Fruit fly (Drosophila melanogaster): ENCODE results near the gene Gba1b.

Gba1b gene

DNA sequence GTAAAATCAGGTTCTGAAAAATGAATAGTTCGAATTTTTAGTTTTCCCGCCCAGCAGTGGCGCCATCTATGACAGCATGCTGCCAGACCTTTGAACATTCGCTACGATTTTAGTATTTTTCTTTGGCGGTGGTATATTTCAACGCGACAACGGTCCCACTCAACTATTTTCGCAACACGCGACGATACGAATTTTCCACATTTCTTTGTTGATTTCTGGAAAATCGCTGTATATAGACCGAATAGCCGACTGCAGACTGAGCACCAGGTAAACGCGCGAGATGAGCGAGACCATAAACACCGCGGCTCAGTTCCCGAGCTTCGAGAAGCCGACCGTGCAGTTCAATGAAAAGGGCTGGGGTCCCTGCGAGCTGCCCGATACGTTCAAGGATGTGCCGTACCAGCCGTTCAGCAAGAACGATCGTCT lies 24.7 kb upstream of the Gba1b start, which contains the start of gene eIF3d1 (continued):
- TF ChIP-seq Blimp-1 (GFP tag; optimal IDR thresholded peaks at IDR 0.05) (no peak), CG1832 (GFP tag; optimal IDR thresholded peaks at IDR 0.05) (no peak), kni (GFP tag; optimal IDR thresholded peaks at IDR 0.05) (peak; percentile 90), dmrt99B (tag; optimal IDR thresholded peaks at IDR 0.05) (no peak), kay (GFP tag; optimal IDR thresholded peaks at IDR 0.05) (no peak), CkIIα-i1 (GFP tag; IDR thresholded peaks at IDR 0.05) (no peak), otp (GFP tag; IDR thresholded peaks at IDR 0.05) (no peak), CG4730 (GFP tag; IDR thresholded peaks at IDR 0.05) (no peak), zen (tag; optimal IDR thresholded peaks at IDR 0.05) (no peak), cas (GFP tag; IDR thresholded peaks at IDR 0.05) (no peak), H2.0 (GFP tag; IDR thresholded peaks at IDR 0.05) (no peak), CG13287 (GFP tag; IDR thresholded peaks at IDR 0.05; ENCODE audit: partially characterized antibody) (peak; percentile 37; the same call in 1 of the 2 replicates), CG3163 (GFP tag; optimal IDR thresholded peaks at IDR 0.05) (peak; percentile 36), ab (GFP tag; optimal IDR thresholded peaks at IDR 0.05) (no peak), C15 (GFP tag; IDR thresholded peaks at IDR 0.05) (no peak), CG17328 (GFP tag; IDR thresholded peaks at IDR 0.05) (no peak), shn (GFP tag; optimal IDR thresholded peaks at IDR 0.05) (no peak), CG6254 (GFP tag; optimal IDR thresholded peaks at IDR 0.05) (no peak), ase (GFP tag; IDR thresholded peaks at IDR 0.05) (no peak), prd (optimal IDR thresholded peaks at IDR 0.05) (no peak), prd (GFP tag; IDR thresholded peaks at IDR 0.05) (no peak), lab (GFP tag; optimal IDR thresholded peaks at IDR 0.05) (no peak), pzg (GFP tag; optimal IDR thresholded peaks at IDR 0.05) (peak; percentile 95), Nf-YA (GFP tag; IDR thresholded peaks at IDR 0.05) (no peak), salm (tag; optimal IDR thresholded peaks at IDR 0.05) (no peak), CG30431 (GFP tag; optimal IDR thresholded peaks at IDR 0.05) (no peak), Trl (optimal IDR thresholded peaks at IDR 0.05) (no peak), Trl (GFP tag; optimal IDR thresholded peaks at IDR 0.05) (peak; percentile 11), CG8281 (tag; optimal IDR thresholded peaks at IDR 0.05) (no peak), CG34422 (GFP tag; IDR thresholded peaks at IDR 0.05) (peak; percentile 74; the same call in 2 of the 3 replicates), Mad (GFP tag; optimal IDR thresholded peaks at IDR 0.05) (peak; percentile 54), CG1792 (GFP tag; optimal IDR thresholded peaks at IDR 0.05) (no peak), her (GFP tag; optimal IDR thresholded peaks at IDR 0.05) (no peak), CG18764 (GFP tag; optimal IDR thresholded peaks at IDR 0.05) (peak; percentile 10), CG30403 (GFP tag; optimal IDR thresholded peaks at IDR 0.05) (peak; percentile 20), Hmx (GFP tag; optimal IDR thresholded peaks at IDR 0.05) (no peak), Optix (GFP tag; IDR thresholded peaks at IDR 0.05) (no peak), CG7928 (GFP tag; optimal IDR thresholded peaks at IDR 0.05) (no peak), h (optimal IDR thresholded peaks at IDR 0.05) (no peak), slbo (GFP tag; IDR thresholded peaks at IDR 0.05) (no peak; the same call in 1 of the 2 replicates), insv (GFP tag; optimal IDR thresholded peaks at IDR 0.05) (no peak), zf30C (GFP tag; optimal IDR thresholded peaks at IDR 0.05) (no peak), MESR4 (GFP tag; optimal IDR thresholded peaks at IDR 0.05) (peak; percentile 73), Chrac-16 (GFP tag; optimal IDR thresholded peaks at IDR 0.05) (peak; percentile 20), slou (GFP tag; optimal IDR thresholded peaks at IDR 0.05) (no peak), fd102C (GFP tag; optimal IDR thresholded peaks at IDR 0.05) (no peak), CG10462 (GFP tag; optimal IDR thresholded peaks at IDR 0.05) (no peak), Awh (GFP tag; IDR thresholded peaks at IDR 0.05) (no peak), CG11560 (tag; IDR thresholded peaks at IDR 0.05) (peak; percentile 46; the same call in 1 of the 3 replicates), sisA (GFP tag; IDR thresholded peaks at IDR 0.05) (no peak), D19B (GFP tag; optimal IDR thresholded peaks at IDR 0.05) (no peak), CG6683 (GFP tag; optimal IDR thresholded peaks at IDR 0.05) (no peak), H15 (GFP tag; IDR thresholded peaks at IDR 0.05) (no peak)
